Worm (Caenorhabditis elegans): ENCODE data around the gene srh-142.

srh-142 gene

DNA sequence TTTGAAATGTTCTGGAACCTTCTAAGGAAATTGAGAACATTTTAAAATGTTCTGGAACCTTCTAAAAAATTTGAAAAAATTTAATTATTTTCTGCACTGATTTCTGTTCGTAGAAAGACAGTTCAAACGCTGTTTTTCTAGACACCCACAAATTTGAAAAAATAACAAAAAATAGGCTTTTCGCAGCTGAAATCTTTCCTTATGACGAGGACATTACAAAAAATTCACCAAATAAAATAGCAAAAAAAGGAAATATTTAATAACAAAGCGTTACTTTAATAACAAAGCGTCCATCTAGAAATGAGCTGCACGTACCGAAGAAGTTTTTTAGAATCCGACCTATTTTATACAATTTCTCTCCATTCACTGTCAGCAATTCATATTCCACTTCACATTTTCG is 17.1 kb downstream of the srh-142 start, which contains the start of gene srh-141:
TSS of gene srh-141 (plus strand) at position 301 of the 400 bp plus-strand sequence.
- no peak for TF ChIP-seq let-526 (GFP tag; IDR thresholded peaks at IDR 0.05)
- TF ChIP-seq Y53F4B.3 (GFP tag; IDR thresholded peaks at IDR 0.05), result no peak
- no peak for TF ChIP-seq ccch-3 (GFP tag; optimal IDR thresholded peaks at IDR 0.05)
- TF ChIP-seq F57C9.4 (tag; optimal IDR thresholded peaks at IDR 0.05), result no peak
- no peak for TF ChIP-seq him-1 (tag; optimal IDR thresholded peaks at IDR 0.05)
- TF ChIP-seq let-607 (tag; optimal IDR thresholded peaks at IDR 0.05), result no peak

ce11 chrV:16437546-16437945 is 23.2 kb downstream of the srh-142 start, which contains the start of gene F26D2.15:
F26D2.15 (plus strand) TSS chrV:16437846.
- TF ChIP-seq let-526 (GFP tag; IDR thresholded peaks at IDR 0.05) (no peak), let-607 (tag; optimal IDR thresholded peaks at IDR 0.05) (no peak), rcor-1 (GFP tag; IDR thresholded peaks at IDR 0.05) (no peak), madf-3 (GFP tag; IDR thresholded peaks at IDR 0.05) (no peak), nhr-80 (tag; optimal IDR thresholded peaks at IDR 0.05) (no peak), bed-2 (GFP tag; IDR thresholded peaks at IDR 0.05) (no peak), sea-2 (GFP tag; IDR thresholded peaks at IDR 0.05) (no peak), snpc-1.3 (tag; optimal IDR thresholded peaks at IDR 0.05; ENCODE audit: insufficient read depth) (no peak), unc-62 (GFP tag; optimal IDR thresholded peaks at IDR 0.05) (no peak), ekl-4 (GFP tag; IDR thresholded peaks at IDR 0.05) (no peak), madf-6 (GFP tag; IDR thresholded peaks at IDR 0.05) (no peak), ama-1 (optimal IDR thresholded peaks at IDR 0.05) (no peak), ama-1 (GFP tag; optimal IDR thresholded peaks at IDR 0.05) (no peak)

DNA sequence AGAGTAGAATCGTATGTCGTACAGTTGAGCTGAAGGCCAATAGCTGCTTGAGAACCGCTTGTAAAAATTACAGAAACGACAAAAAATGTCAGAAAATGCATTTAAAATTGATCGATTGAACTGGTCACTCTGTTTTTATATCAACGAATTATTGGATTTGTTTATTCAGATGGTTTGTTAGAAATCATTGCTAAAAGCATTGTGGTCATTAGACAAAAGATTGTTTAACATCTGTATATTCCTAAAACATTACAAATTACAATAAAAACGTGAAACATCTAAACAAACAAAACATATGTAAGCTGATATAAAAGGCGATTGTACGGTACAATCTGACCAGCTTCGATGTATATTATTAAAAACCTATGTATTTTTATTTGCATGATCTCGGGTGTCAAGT is 25.3 kb downstream of the srh-142 start, which contains the start of the genes F26D2.13 and F26D2.14:
TSS of gene F26D2.13 (minus strand) at position 101 of the 400 bp plus-strand sequence.
TSS of gene F26D2.14 (plus strand) at position 346 of the 400 bp plus-strand sequence.
- TF ChIP-seq nhr-80 (tag; optimal IDR thresholded peaks at IDR 0.05), result no peak
- no peak for TF ChIP-seq repo-1 (tag; optimal IDR thresholded peaks at IDR 0.05)

ce11 chrV:16433471-16433870 is 27.3 kb downstream of the srh-142 start, which contains the start of gene clec-234:
clec-234 (minus strand) TSS chrV:16433571.
- TF ChIP-seq dpl-1 (GFP tag; optimal IDR thresholded peaks at IDR 0.05), result no peak
- no peak for TF ChIP-seq egl-18 (GFP tag; IDR thresholded peaks at IDR 0.05)
- TF ChIP-seq Y67H2A.10 (GFP tag; conservative IDR thresholded peaks at IDR 0.05), result no peak
- TF ChIP-seq snpc-1.1 (tag; optimal IDR thresholded peaks at IDR 0.05; ENCODE audit: insufficient read depth), result no peak
- no peak for TF ChIP-seq egl-44 (GFP tag; IDR thresholded peaks at IDR 0.05)
- no peak for TF ChIP-seq ztf-6 (GFP tag; IDR thresholded peaks at IDR 0.05)

- no peak for TF ChIP-seq athp-1 (tag; optimal IDR thresholded peaks at IDR 0.05)
Observed at ce11 chrV:16429940-16430339, 30.8 kb downstream of the srh-142 start, which contains the start of gene str-73. str-73 (plus strand) TSS chrV:16430240.

DNA sequence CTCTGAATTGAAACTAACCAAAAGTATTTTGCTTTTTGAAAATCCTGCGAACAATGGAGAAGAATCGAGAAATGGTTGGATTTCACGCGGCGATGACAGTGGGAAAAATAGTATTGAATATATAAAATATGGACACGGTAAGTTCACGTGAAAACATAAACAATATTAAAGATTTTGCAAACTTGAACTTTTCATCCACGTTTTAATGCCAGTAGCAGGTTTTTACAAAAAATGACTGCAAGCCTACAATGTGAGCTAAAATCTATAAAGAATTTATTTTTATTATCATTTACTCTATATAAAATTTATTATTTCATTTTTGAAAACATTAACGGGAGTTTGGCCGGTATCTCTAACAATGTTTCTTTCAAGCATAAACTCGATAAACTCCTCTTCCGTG is 31.3 kb downstream of the srh-142 start, which contains the start of gene F26D2.10:
TSS of gene F26D2.10 (minus strand) at position 101 of the 400 bp plus-strand sequence.
- no peak for TF ChIP-seq hrde-1 (tag; optimal IDR thresholded peaks at IDR 0.05; ENCODE audit: borderline replicate concordance)
- TF ChIP-seq nhr-27 (tag; optimal IDR thresholded peaks at IDR 0.05), result no peak
- no peak for TF ChIP-seq B0019.2 (GFP tag; conservative IDR thresholded peaks at IDR 0.05)
- no peak for TF ChIP-seq ceh-100 (GFP tag; IDR thresholded peaks at IDR 0.05)
- TF ChIP-seq Y53G8AR.9 (GFP tag; conservative IDR thresholded peaks at IDR 0.05), result no peak
- no peak for TF ChIP-seq egl-44 (GFP tag; IDR thresholded peaks at IDR 0.05)
- no peak for TF ChIP-seq C06A6.2 (GFP tag; conservative IDR thresholded peaks at IDR 0.05)
- no peak for TF ChIP-seq cebp-1 (GFP tag; IDR thresholded peaks at IDR 0.05)
- no peak for TF ChIP-seq cebp-1 (tag; optimal IDR thresholded peaks at IDR 0.05)
- no peak for TF ChIP-seq T26A5.8 (tag; optimal IDR thresholded peaks at IDR 0.05)
- no peak for TF ChIP-seq F37B4.10 (GFP tag; IDR thresholded peaks at IDR 0.05)
- TF ChIP-seq let-607 (tag; optimal IDR thresholded peaks at IDR 0.05), result no peak
- TF ChIP-seq lsl-1 (GFP tag; optimal IDR thresholded peaks at IDR 0.05), result no peak
- TF ChIP-seq fkh-3 (tag; optimal IDR thresholded peaks at IDR 0.05), result no peak
- TF ChIP-seq B0261.1 (tag; optimal IDR thresholded peaks at IDR 0.05), result no peak
- TF ChIP-seq Y95B8A.8 (GFP tag; IDR thresholded peaks at IDR 0.05), result no peak
- TF ChIP-seq somi-1 (GFP tag; optimal IDR thresholded peaks at IDR 0.05), result no peak

All from whole organism, young adult.